Fruit fly (Drosophila melanogaster) whole organism, pupa: Measurements from ENCODE around the gene CheA84a.

ENCODE experiments used
- CG14655 ChIP-seq: fragments of 200-800 bp; sonication (Bioruptor generic); optimal IDR thresholded peaks from 3 replicates; lab custom pipeline; 2017; ENCODE audit warnings: mild to moderate bottlenecking, missing biosample characterization, missing genetic modification reagents, missing genetic modification characterization
- CG8159 ChIP-seq: fragments of 200-800 bp; sonication (Bioruptor generic); optimal IDR thresholded peaks from 3 replicates; lab custom pipeline; 2018; ENCODE audit warnings: missing biosample characterization, mild to moderate bottlenecking, missing genetic modification characterization, moderate library complexity
- Ets98B ChIP-seq: fragments of 200-800 bp; sonication (Bioruptor generic); IDR thresholded peaks from 2 replicates; pipeline ENCODE4 v1.3.6; 2022; ENCODE audit warnings: missing biosample characterization, missing genetic modification characterization
- fd96Ca ChIP-seq: fragments of 200-800 bp; sonication (Bioruptor generic); IDR thresholded peaks from 3 replicates; pipeline ENCODE4 v1.3.6; 2022; ENCODE audit warnings: missing biosample characterization, missing genetic modification characterization

dm6 chr3R:8190866-8191265 lies 13.8 kb downstream of the CheA84a start:
- no peak for TF ChIP-seq Ets98B
- no peak for TF ChIP-seq CG14655
- TF ChIP-seq CG8159 = no peak
- TF ChIP-seq fd96Ca (GFP tag; lab: Robert Waterston, UW) = 0 out of 3 replicates have a peak, but pooled peaks have one; percentile 24
